Fruit fly (Drosophila melanogaster) whole organism, embryonic: ENCODE measurements around the gene trem.

ENCODE experiments used
- ATbp ChIP-seq: fragments of 200-800 bp; sonication (Bioruptor generic); optimal IDR thresholded peaks from 2 replicates; lab custom pipeline; 2017; ENCODE audit warnings: missing biosample characterization, mild to moderate bottlenecking, missing genetic modification characterization, missing genetic modification reagents
- Abd-B ChIP-seq: fragments of 200-800 bp; sonication (Bioruptor generic); optimal IDR thresholded peaks from 2 replicates; lab custom pipeline; 2018; ENCODE audit warnings: missing biosample characterization, mild to moderate bottlenecking, missing genetic modification characterization, moderate library complexity
- Aef1 ChIP-seq: fragments of 200-800 bp; sonication (Bioruptor generic); IDR thresholded peaks from 3 replicates; pipeline ENCODE4 v1.3.6; 2022; ENCODE audit warnings: missing biosample characterization, missing genetic modification characterization
- CG11560 ChIP-seq: fragments of 200-800 bp; sonication (Bioruptor generic); IDR thresholded peaks from 3 replicates; pipeline ENCODE4 v1.3.6; 2022; ENCODE audit warnings: missing biosample characterization, missing genetic modification characterization
- CG12659 ChIP-seq: fragments of 200-800 bp; sonication (Bioruptor generic); optimal IDR thresholded peaks from 3 replicates; lab custom pipeline; 2017; ENCODE audit warnings: mild to moderate bottlenecking, missing biosample characterization, missing genetic modification reagents, missing genetic modification characterization
- CG12769 ChIP-seq: fragments of 200-800 bp; sonication (Bioruptor generic); optimal IDR thresholded peaks from 2 replicates; lab custom pipeline; 2019; ENCODE audit warnings: missing biosample characterization, mild to moderate bottlenecking, missing genetic modification characterization, moderate library complexity
- CG12942 ChIP-seq: fragments of 200-800 bp; sonication (Bioruptor generic); optimal IDR thresholded peaks from 3 replicates; lab custom pipeline; 2016; ENCODE audit warnings: missing biosample characterization, missing genetic modification characterization
- CG13624 ChIP-seq: fragments of 200-800 bp; sonication (Bioruptor generic); optimal IDR thresholded peaks from 2 replicates; lab custom pipeline; 2016; ENCODE audit warnings: missing biosample characterization, missing genetic modification characterization
- CG14667 ChIP-seq: fragments of 200-800 bp; sonication (Bioruptor generic); IDR thresholded peaks from 2 replicates; pipeline ENCODE4 v1.3.6; 2022; ENCODE audit warnings: missing biosample characterization, missing genetic modification characterization
- CG2116 ChIP-seq: fragments of 200-800 bp; sonication (Bioruptor generic); optimal IDR thresholded peaks from 3 replicates; lab custom pipeline; 2018; ENCODE audit warnings: missing biosample characterization, mild to moderate bottlenecking, missing genetic modification characterization
- CG32772 ChIP-seq: fragments of 200-800 bp; sonication (Bioruptor generic); IDR thresholded peaks from 2 replicates; pipeline ENCODE4 v1.3.6; 2022; ENCODE audit warnings: missing biosample characterization, missing genetic modification characterization
- CG3838 ChIP-seq: fragments of 200-800 bp; sonication (Bioruptor generic); optimal IDR thresholded peaks from 3 replicates; lab custom pipeline; 2016; ENCODE audit warnings: missing biosample characterization, missing genetic modification characterization
- CG3995 ChIP-seq: fragments of 200-800 bp; sonication (Bioruptor generic); optimal IDR thresholded peaks from 3 replicates; lab custom pipeline; 2016; ENCODE audit warnings: missing biosample characterization, missing genetic modification characterization
- CG5245 ChIP-seq: fragments of 200-800 bp; sonication (Bioruptor generic); optimal IDR thresholded peaks from 3 replicates; lab custom pipeline; 2016; ENCODE audit warnings: missing biosample characterization, missing genetic modification characterization
- CG6683 ChIP-seq: fragments of 200-800 bp; sonication (Bioruptor generic); optimal IDR thresholded peaks from 2 replicates; lab custom pipeline; 2017; ENCODE audit warnings: missing biosample characterization, mild to moderate bottlenecking, missing genetic modification characterization, missing genetic modification reagents
- CG7928 ChIP-seq: fragments of 200-800 bp; sonication (Bioruptor generic); optimal IDR thresholded peaks from 2 replicates; lab custom pipeline; 2017; ENCODE audit warnings: missing biosample characterization, mild to moderate bottlenecking, missing genetic modification characterization
- CG8281 ChIP-seq: fragments of 200-800 bp; sonication (Bioruptor generic); optimal IDR thresholded peaks from 2 replicates; lab custom pipeline; 2018; ENCODE audit warnings: missing biosample characterization, mild to moderate bottlenecking, missing genetic modification characterization, moderate library complexity
- CG8388 ChIP-seq: fragments of 200-800 bp; sonication (Bioruptor generic); optimal IDR thresholded peaks from 2 replicates; lab custom pipeline; 2019; ENCODE audit warnings: missing biosample characterization, mild to moderate bottlenecking, missing genetic modification characterization, moderate library complexity
- CG9609 ChIP-seq: fragments of 200-800 bp; sonication (Bioruptor generic); optimal IDR thresholded peaks from 3 replicates; lab custom pipeline; 2016; ENCODE audit warnings: missing biosample characterization, missing genetic modification characterization
- CHES-1-like ChIP-seq: fragments of 200-800 bp; sonication (Bioruptor generic); optimal IDR thresholded peaks from 2 replicates; lab custom pipeline; 2016; ENCODE audit warnings: missing biosample characterization, missing genetic modification characterization
- CTCF ChIP-seq: fragments of 200-800 bp; sonication (Bioruptor generic); optimal IDR thresholded peaks from 2 replicates; lab custom pipeline; 2017; ENCODE audit warnings: missing biosample characterization, mild to moderate bottlenecking, missing genetic modification characterization, moderate library complexity
- Hmr ChIP-seq: fragments of 200-800 bp; sonication (Bioruptor generic); optimal IDR thresholded peaks from 3 replicates; lab custom pipeline; 2017; ENCODE audit warnings: mild to moderate bottlenecking, missing biosample characterization, missing genetic modification reagents, missing genetic modification characterization
- Lim3 ChIP-seq: fragments of 200-800 bp; sonication (Bioruptor generic); IDR thresholded peaks from 2 replicates; pipeline ENCODE4 v1.3.6; 2022; ENCODE audit warnings: missing biosample characterization, missing genetic modification characterization
- Max ChIP-seq: fragments of 200-800 bp; sonication (Bioruptor generic); optimal IDR thresholded peaks from 2 replicates; lab custom pipeline; 2016; ENCODE audit warnings: missing biosample characterization, mild to moderate bottlenecking, missing genetic modification characterization
- Trl ChIP-seq, 3 experiments: fragments of >200 bp in 2 of 3; fragments of 200-800 bp in 1 of 3; sonication (Bioruptor generic) in 1 of 3; optimal IDR thresholded peaks; 2 replicates in 1 of 3; 3 replicates in 2 of 3; lab custom pipeline; 2016 to 2017; ENCODE audit warnings: missing biosample characterization in 1 of 3, missing genetic modification characterization in 1 of 3
- abd-A ChIP-seq: fragments of 200-800 bp; sonication (Bioruptor generic); optimal IDR thresholded peaks from 3 replicates; lab custom pipeline; 2019; ENCODE audit warnings: missing biosample characterization, mild to moderate bottlenecking, missing genetic modification characterization, moderate library complexity
- ato ChIP-seq: fragments of 200-800 bp; sonication (Bioruptor generic); IDR thresholded peaks from 2 replicates; pipeline ENCODE4 v1.3.6; 2022; ENCODE audit warnings: missing biosample characterization, missing genetic modification characterization; ENCODE audit not compliant: partially characterized antibody
- bbx ChIP-seq: fragments of 200-800 bp; sonication (Bioruptor generic); IDR thresholded peaks from 2 replicates; pipeline ENCODE4 v1.3.6; 2022; ENCODE audit warnings: missing biosample characterization, missing genetic modification characterization; ENCODE audit not compliant: partially characterized antibody
- bigmax ChIP-seq: fragments of 200-800 bp; sonication (Bioruptor generic); optimal IDR thresholded peaks from 2 replicates; lab custom pipeline; 2018; ENCODE audit warnings: missing biosample characterization, mild to moderate bottlenecking, missing genetic modification characterization
- croc ChIP-seq: fragments of 200-800 bp; sonication (Bioruptor generic); conservative IDR thresholded peaks from 3 replicates; pipeline ENCODE4 v1.3.6; 2022; ENCODE audit warnings: missing biosample characterization, missing genetic modification characterization
- crp ChIP-seq, 2 experiments: fragments of 200-800 bp; sonication (Bioruptor generic); optimal IDR thresholded peaks; 2 replicates in 1 of 2; 3 replicates in 1 of 2; lab custom pipeline; 2017; ENCODE audit warnings: missing biosample characterization in 2 of 2, missing genetic modification characterization in 2 of 2, mild to moderate bottlenecking in 1 of 2, moderate library complexity in 1 of 2
- dan ChIP-seq: fragments of 200-800 bp; sonication (Bioruptor generic); IDR thresholded peaks from 2 replicates; pipeline ENCODE4 v1.3.6; 2022; ENCODE audit warnings: missing biosample characterization, missing genetic modification characterization
- dati ChIP-seq: fragments of 200-800 bp; sonication (Bioruptor generic); IDR thresholded peaks from 2 replicates; pipeline ENCODE4 v1.3.6; 2022; ENCODE audit warnings: missing biosample characterization, missing genetic modification characterization
- ewg ChIP-seq: fragments of 200-800 bp; sonication (Bioruptor generic); optimal IDR thresholded peaks from 3 replicates; lab custom pipeline; 2017; ENCODE audit warnings: mild to moderate bottlenecking, missing biosample characterization, missing genetic modification reagents, missing genetic modification characterization
- fd64A ChIP-seq: fragments of 200-800 bp; sonication (Bioruptor generic); optimal IDR thresholded peaks from 3 replicates; lab custom pipeline; 2018; ENCODE audit warnings: missing biosample characterization, mild to moderate bottlenecking, missing genetic modification characterization
- her ChIP-seq: fragments of 200-800 bp; sonication (Bioruptor generic); optimal IDR thresholded peaks from 2 replicates; lab custom pipeline; 2016; ENCODE audit warnings: missing biosample characterization, missing genetic modification characterization
- hkb ChIP-seq, 2 experiments: fragments of 200-800 bp in 1 of 2; fragments of >200 bp in 1 of 2; sonication (Bioruptor generic) in 1 of 2; IDR thresholded peaks in 1 of 2; optimal IDR thresholded peaks in 1 of 2; 2 replicates each; pipeline versions ENCODE4 v1.3.6 to Lab custom; 2017 to 2022; ENCODE audit warnings: missing biosample characterization in 1 of 2, missing genetic modification characterization in 1 of 2
- hth ChIP-seq: fragments of >200 bp; optimal IDR thresholded peaks from 2 replicates; lab custom pipeline; 2017; ENCODE audit warnings: inconsistent platforms
- mirr ChIP-seq: fragments of 200-800 bp; sonication (Bioruptor generic); optimal IDR thresholded peaks from 3 replicates; lab custom pipeline; 2018; ENCODE audit warnings: missing biosample characterization, mild to moderate bottlenecking, missing genetic modification characterization
- pb ChIP-seq: fragments of 200-800 bp; sonication (Bioruptor generic); optimal IDR thresholded peaks from 3 replicates; lab custom pipeline; 2016; ENCODE audit warnings: missing biosample characterization, missing genetic modification characterization
- pfk ChIP-seq: fragments of 200-800 bp; sonication (Bioruptor generic); optimal IDR thresholded peaks from 2 replicates; lab custom pipeline; 2018; ENCODE audit warnings: missing biosample characterization, mild to moderate bottlenecking, missing genetic modification characterization, moderate library complexity
- psq ChIP-seq: fragments of 200-800 bp; sonication (Bioruptor generic); optimal IDR thresholded peaks from 2 replicates; lab custom pipeline; 2017; ENCODE audit warnings: missing biosample characterization, missing genetic modification characterization
- rib ChIP-seq: fragments of 200-800 bp; sonication (Bioruptor generic); IDR thresholded peaks from 2 replicates; pipeline ENCODE4 v1.3.6; 2022; ENCODE audit warnings: missing biosample characterization, missing genetic modification characterization
- ro ChIP-seq: fragments of 200-800 bp; sonication (Bioruptor generic); IDR thresholded peaks from 2 replicates; pipeline ENCODE4 v1.3.6; 2022; ENCODE audit warnings: missing biosample characterization, missing genetic modification characterization
- sens-2 ChIP-seq: fragments of 200-800 bp; sonication (Bioruptor generic); IDR thresholded peaks from 2 replicates; pipeline ENCODE4 v1.3.6; 2022; ENCODE audit warnings: missing biosample characterization, missing genetic modification characterization
- seq ChIP-seq: fragments of 200-800 bp; sonication (Bioruptor generic); IDR thresholded peaks from 2 replicates; pipeline ENCODE4 v1.3.6; 2022; ENCODE audit warnings: missing biosample characterization, missing genetic modification characterization
- shn ChIP-seq: fragments of 200-800 bp; sonication (Bioruptor generic); optimal IDR thresholded peaks from 3 replicates; lab custom pipeline; 2016; ENCODE audit warnings: missing biosample characterization, missing genetic modification characterization
- tgo ChIP-seq: fragments of 200-800 bp; sonication (Bioruptor generic); IDR thresholded peaks from 3 replicates; pipeline ENCODE4 v1.3.6; 2022; ENCODE audit warnings: missing biosample characterization, missing genetic modification characterization

trem gene

dm6 chr3R:20080205-20080604 is 49.1 kb upstream of the trem start:
- TF ChIP-seq Lim3 (GFP tag; lab: Robert Waterston, UW) (no peak), abd-A (tag; lab: Kevin White, UChicago) (peak; percentile 3), sens-2 (GFP tag; lab: Robert Waterston, UW) (no peak), Hmr (GFP tag; lab: Kevin White, UChicago) (no peak), tgo (GFP tag; lab: Robert Waterston, UW) (no peak), crp (GFP tag; optimal IDR thresholded peaks at IDR 0.05; lab: Kevin White, UChicago) (no peak), pfk (GFP tag; lab: Kevin White, UChicago) (peak; percentile 87), psq (GFP tag; lab: Kevin White, UChicago) (no peak), croc (no peak), CG3995 (no peak), ewg (GFP tag; lab: Kevin White, UChicago) (peak; percentile 59), Max (GFP tag; lab: Kevin White, UChicago) (no peak), CG14667 (GFP tag; lab: Robert Waterston, UW) (no peak), fd64A (GFP tag; lab: Kevin White, UChicago) (no peak), shn (GFP tag; lab: Kevin White, UChicago) (no peak), Trl (optimal IDR thresholded peaks at IDR 0.05; lab: Kevin White, UChicago) (peak; percentile 34 to 52), Trl (GFP tag; optimal IDR thresholded peaks at IDR 0.05; lab: Kevin White, UChicago) (no peak), CG12769 (tag; lab: Kevin White, UChicago) (no peak), CG9609 (GFP tag; lab: Kevin White, UChicago) (no peak), hth (lab: Kevin White, UChicago) (no peak), CG3838 (GFP tag; lab: Kevin White, UChicago) (no peak), mirr (GFP tag; lab: Kevin White, UChicago) (no peak), CG5245 (no peak), ato (GFP tag; lab: Robert Waterston, UW) (no peak), CG12659 (no peak)

- TF ChIP-seq CTCF (GFP tag; lab: Kevin White, UChicago) (peak; percentile 76), CG13624 (GFP tag; lab: Kevin White, UChicago) (no peak), CG7928 (GFP tag; lab: Kevin White, UChicago) (no peak)
- TF ChIP-seq, all 482 proteins: peak for 1
These were observed 35.3 kb upstream of the trem start for dm6 chr3R:20066435-20066834.

- TF ChIP-seq rib (GFP tag; lab: Robert Waterston, UW) (no peak), CHES-1-like (no peak), Aef1 (GFP tag; lab: Robert Waterston, UW) (no peak), CG11560 (tag; lab: Robert Waterston, UW) (no peak), pfk (GFP tag; lab: Kevin White, UChicago) (no peak), seq (GFP tag; lab: Robert Waterston, UW) (no peak), CG7928 (GFP tag; lab: Kevin White, UChicago) (no peak), CG8281 (tag; lab: Kevin White, UChicago) (no peak), CG8388 (GFP tag; lab: Kevin White, UChicago) (no peak), CG2116 (GFP tag; lab: Kevin White, UChicago) (no peak)
These were observed 28.5 kb upstream of the trem start, which contains the start of gene CG4390 for dm6 chr3R:20059650-20060049. CG4390 (minus strand) TSS chr3R:20059750.

- no peak for TF ChIP-seq bigmax (GFP tag; lab: Kevin White, UChicago)
- no peak for TF ChIP-seq her
- no peak for TF ChIP-seq ATbp (GFP tag; lab: Kevin White, UChicago)
- 0 out of 2 replicates have a peak, but pooled peaks have one; percentile 27 for TF ChIP-seq bbx (GFP tag; lab: Robert Waterston, UW)
- TF ChIP-seq ro (GFP tag; lab: Robert Waterston, UW) = no peak
- TF ChIP-seq dati (GFP tag; lab: Robert Waterston, UW) = no peak
- TF ChIP-seq hkb (optimal IDR thresholded peaks at IDR 0.05; lab: Kevin White, UChicago) = no peak
- TF ChIP-seq hkb (GFP tag; IDR thresholded peaks at IDR 0.05; lab: Robert Waterston, UW) = no peak
- no peak for TF ChIP-seq CG12942 (GFP tag; lab: Kevin White, UChicago)
- TF ChIP-seq CG6683 (GFP tag; lab: Kevin White, UChicago) = no peak
- no peak for TF ChIP-seq pb (GFP tag; lab: Kevin White, UChicago)
- peak; percentile 39 for TF ChIP-seq Abd-B (GFP tag; lab: Kevin White, UChicago)
- no peak for TF ChIP-seq dan
- TF ChIP-seq CG32772 (GFP tag; lab: Robert Waterston, UW) = no peak
These were observed 27.9 kb upstream of the trem start for dm6 chr3R:20058960-20059359.
